Worm (Caenorhabditis elegans) whole organism, late embryonic: ENCODE results near the gene F15D4.6.

ENCODE experiments used
- ceh-45 ChIP-seq: fragments of 200-800 bp; sonication (Bioruptor generic); IDR thresholded peaks from 2 replicates; pipeline ENCODE4 v1.3.6; 2022; ENCODE audit warnings: missing genetic modification reagents, missing genetic modification characterization, missing compliant biosample characterization
- gmeb-2 ChIP-seq: sonication (generic microtip); optimal IDR thresholded peaks from 2 replicates; lab custom pipeline; 2016; ENCODE audit warnings: missing genetic modification characterization, inconsistent platforms, missing compliant biosample characterization
- hlh-6 ChIP-seq: sonication (generic microtip); optimal IDR thresholded peaks from 2 replicates; lab custom pipeline; 2016; ENCODE audit warnings: missing genotype, missing genetic modification characterization, missing compliant biosample characterization
- madf-2 ChIP-seq: sonication (generic microtip); optimal IDR thresholded peaks from 2 replicates; lab custom pipeline; 2017; ENCODE audit warnings: missing genetic modification characterization, missing compliant biosample characterization
- nhr-11 ChIP-seq: fragments of 150-350 bp; optimal IDR thresholded peaks from 2 replicates; lab custom pipeline; 2014; ENCODE audit warnings: missing biosample characterization, missing genetic modification characterization
- pqm-1 ChIP-seq: sonication (generic microtip); optimal IDR thresholded peaks from 2 replicates; lab custom pipeline; 2016; ENCODE audit warnings: missing genetic modification characterization, missing compliant biosample characterization
- unc-86 ChIP-seq: sonication (generic microtip); optimal IDR thresholded peaks from 2 replicates; lab custom pipeline; 2016; ENCODE audit warnings: missing genetic modification characterization, missing compliant biosample characterization

ce11 chrII:13199674-13200215, 49.2 kb upstream of the F15D4.6 start, which contains the start of gene btf-1:
- peak; percentile 73 for TF ChIP-seq unc-86
- no peak for TF ChIP-seq hlh-6 (tag; lab: Kevin White, UChicago)
- TF ChIP-seq gmeb-2 (tag; lab: Kevin White, UChicago) = no peak
- TF ChIP-seq nhr-11 (tag; lab: Kevin White, UChicago) = no peak
- TF ChIP-seq pqm-1 = peak; percentile 78
- TF ChIP-seq ceh-45 (GFP tag; lab: Robert Waterston, UW) = no peak
- TF ChIP-seq madf-2 (tag; lab: Kevin White, UChicago) = peak; percentile 35
